Fruit fly (Drosophila melanogaster): ENCODE measurements around the gene CG42502.

DNA sequence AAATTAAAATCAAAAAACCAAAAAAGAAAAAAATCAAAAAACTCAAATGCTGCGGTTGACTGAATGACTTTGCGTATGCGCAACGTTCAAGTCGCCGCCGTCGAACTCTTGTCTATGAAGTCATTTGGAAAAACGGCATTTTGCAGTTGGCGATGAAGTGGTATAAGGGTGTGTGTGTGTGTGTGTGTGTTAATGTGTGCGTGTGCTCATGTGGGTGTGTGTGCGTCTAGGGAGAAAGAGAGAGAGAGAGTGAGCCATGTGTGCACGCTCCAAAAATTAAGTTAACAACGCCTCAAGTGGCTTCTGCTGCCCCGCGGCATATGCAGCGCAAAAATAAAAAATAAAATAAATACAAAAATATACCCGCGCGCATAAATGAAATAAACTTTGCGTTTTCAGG is 33.6 kb downstream of the CG42502 start:
- no peak for TF ChIP-seq toe (GFP tag; optimal IDR thresholded peaks at IDR 0.05)
- TF ChIP-seq Hr96 (GFP tag; optimal IDR thresholded peaks at IDR 0.05), result no peak
- no peak for TF ChIP-seq kay (GFP tag; ENCODE audit: borderline replicate concordance)
- TF ChIP-seq cnc (optimal IDR thresholded peaks at IDR 0.05), result no peak
- no peak for TF ChIP-seq CG5204 (GFP tag; optimal IDR thresholded peaks at IDR 0.05)
